Worm (Caenorhabditis elegans): ENCODE measurements around the gene str-228.

DNA sequence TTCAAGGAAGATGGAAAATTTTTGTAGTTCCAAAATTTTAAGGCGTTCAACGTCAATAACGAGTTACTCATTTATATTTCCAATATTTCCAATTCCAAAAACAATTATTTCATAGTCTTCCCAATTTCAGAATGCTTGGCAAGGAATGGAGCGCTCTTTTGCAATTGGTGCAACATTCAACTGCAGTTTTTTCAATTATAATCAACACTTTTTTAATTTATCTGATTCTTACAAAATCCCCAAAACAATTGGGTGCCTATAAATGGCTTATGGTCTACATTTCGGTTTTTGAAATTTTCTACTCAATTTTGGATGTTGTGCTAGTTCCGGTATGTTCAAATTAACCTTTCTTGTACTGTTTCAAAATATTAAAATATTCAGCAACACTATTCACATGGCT is 2.3 kb upstream of the str-228 start, which contains the start of gene str-225:
- TF ChIP-seq aptf-2 (GFP tag; conservative IDR thresholded peaks at IDR 0.05): no peak
- TF ChIP-seq lin-40 (tag; optimal IDR thresholded peaks at IDR 0.05): no peak
- TF ChIP-seq dpl-1 (GFP tag; optimal IDR thresholded peaks at IDR 0.05): no peak
- no peak for TF ChIP-seq lin-35 (GFP tag; optimal IDR thresholded peaks at IDR 0.05)
- TF ChIP-seq F22D6.2 (tag; optimal IDR thresholded peaks at IDR 0.05): no peak
- TF ChIP-seq zim-3 (tag; optimal IDR thresholded peaks at IDR 0.05): no peak
- no peak for TF ChIP-seq nhr-27 (tag; optimal IDR thresholded peaks at IDR 0.05)
- TF ChIP-seq ets-4 (GFP tag; optimal IDR thresholded peaks at IDR 0.05): no peak
- no peak for TF ChIP-seq F57C9.4 (tag; optimal IDR thresholded peaks at IDR 0.05)

Measured in whole organism, young adult.